Fruit fly (Drosophila melanogaster) whole organism, embryonic: Measurements from ENCODE around the gene CG10747.

Source experiments
- BEAF-32 ChIP-seq: fragments of 200-800 bp; sonication (Bioruptor generic); optimal IDR thresholded peaks from 3 replicates; lab custom pipeline; 2017; ENCODE audit warnings: missing biosample characterization, missing genetic modification characterization, mild to moderate bottlenecking, moderate library complexity, missing genetic modification reagents
- Blimp-1 ChIP-seq: fragments of 200-800 bp; sonication (Bioruptor generic); optimal IDR thresholded peaks from 3 replicates; lab custom pipeline; 2018; ENCODE audit warnings: missing biosample characterization, missing genetic modification characterization, mild to moderate bottlenecking, moderate library complexity, missing genetic modification reagents
- CG10209 ChIP-seq: fragments of 200-800 bp; sonication (Bioruptor generic); optimal IDR thresholded peaks from 3 replicates; lab custom pipeline; 2017; ENCODE audit warnings: missing biosample characterization, mild to moderate bottlenecking, missing genetic modification characterization, missing genetic modification reagents
- CG10543 ChIP-seq: fragments of 200-800 bp; sonication (Bioruptor generic); optimal IDR thresholded peaks from 3 replicates; lab custom pipeline; 2017; ENCODE audit warnings: missing biosample characterization, mild to moderate bottlenecking, missing genetic modification characterization, moderate library complexity
- CG13296 ChIP-seq: fragments of 200-800 bp; sonication (Bioruptor generic); optimal IDR thresholded peaks from 3 replicates; lab custom pipeline; 2018; ENCODE audit warnings: missing biosample characterization, mild to moderate bottlenecking, missing genetic modification characterization
- CG13775 ChIP-seq: fragments of 200-800 bp; sonication (Bioruptor generic); optimal IDR thresholded peaks from 3 replicates; lab custom pipeline; 2017; ENCODE audit warnings: missing biosample characterization, mild to moderate bottlenecking, missing genetic modification characterization
- CG13894 ChIP-seq: fragments of 200-800 bp; sonication (Bioruptor generic); optimal IDR thresholded peaks from 3 replicates; lab custom pipeline; 2018; ENCODE audit warnings: missing biosample characterization, mild to moderate bottlenecking, missing genetic modification characterization, moderate library complexity
- CG14014 ChIP-seq: fragments of 200-800 bp; sonication (Bioruptor generic); IDR thresholded peaks from 2 replicates; pipeline ENCODE4 v1.3.6; 2022; ENCODE audit warnings: missing biosample characterization, missing genetic modification characterization
- CG17568 ChIP-seq: fragments of 200-800 bp; sonication (Bioruptor generic); optimal IDR thresholded peaks from 2 replicates; lab custom pipeline; 2018; ENCODE audit warnings: missing biosample characterization, mild to moderate bottlenecking, missing genetic modification characterization, moderate library complexity
- CG33557 ChIP-seq: fragments of 200-800 bp; sonication (Bioruptor generic); optimal IDR thresholded peaks from 2 replicates; lab custom pipeline; 2019; ENCODE audit warnings: missing biosample characterization, mild to moderate bottlenecking, missing genetic modification characterization, moderate library complexity
- CG34376 ChIP-seq: fragments of 200-800 bp; sonication (Bioruptor generic); optimal IDR thresholded peaks from 2 replicates; lab custom pipeline; 2018; ENCODE audit warnings: missing biosample characterization, mild to moderate bottlenecking, missing genetic modification characterization
- CG5180 ChIP-seq: fragments of 200-800 bp; sonication (Bioruptor generic); optimal IDR thresholded peaks from 3 replicates; lab custom pipeline; 2017; ENCODE audit warnings: missing biosample characterization, missing genetic modification characterization, mild to moderate bottlenecking, moderate library complexity, missing genetic modification reagents
- CG7745 ChIP-seq: fragments of 200-800 bp; sonication (Bioruptor generic); optimal IDR thresholded peaks from 2 replicates; lab custom pipeline; 2018; ENCODE audit warnings: missing biosample characterization, mild to moderate bottlenecking, missing genetic modification characterization, moderate library complexity
- CG7963 ChIP-seq: fragments of 200-800 bp; sonication (Bioruptor generic); IDR thresholded peaks from 3 replicates; pipeline ENCODE4 v1.3.6; 2022; ENCODE audit warnings: missing biosample characterization, missing genetic modification characterization; ENCODE audit not compliant: partially characterized antibody
- CG8478 ChIP-seq: fragments of >200 bp; optimal IDR thresholded peaks from 2 replicates; lab custom pipeline; 2018
- CG9797 ChIP-seq: fragments of 200-800 bp; sonication (Bioruptor generic); optimal IDR thresholded peaks from 3 replicates; lab custom pipeline; 2018; ENCODE audit warnings: missing biosample characterization, mild to moderate bottlenecking, missing genetic modification characterization
- D19A ChIP-seq: fragments of 200-800 bp; optimal IDR thresholded peaks from 3 replicates; lab custom pipeline; 2019; ENCODE audit warnings: missing biosample characterization, mild to moderate bottlenecking, missing genetic modification characterization, moderate library complexity
- Deaf1 ChIP-seq: fragments of 200-800 bp; optimal IDR thresholded peaks from 3 replicates; lab custom pipeline; 2019; ENCODE audit warnings: missing biosample characterization, mild to moderate bottlenecking, missing genetic modification characterization, moderate library complexity
- Hr78 ChIP-seq, 2 experiments: fragments of 200-800 bp in 1 of 2; fragments of >200 bp in 1 of 2; sonication (Bioruptor generic) in 1 of 2; optimal IDR thresholded peaks; 2 replicates each; lab custom pipeline; 2017 to 2019; ENCODE audit warnings: missing biosample characterization in 2 of 2, missing genetic modification characterization in 2 of 2, mild to moderate bottlenecking in 1 of 2, moderate library complexity in 1 of 2
- Med ChIP-seq: fragments of 200-800 bp; sonication (Bioruptor generic); peaks from one replicate; lab custom pipeline; 2016; ENCODE audit warnings: missing biosample characterization, missing genetic modification characterization, mild to moderate bottlenecking, inconsistent platforms, moderate library complexity
- Pdp1 ChIP-seq, 2 experiments: fragments of 200-800 bp; sonication (Bioruptor generic); optimal IDR thresholded peaks; 3 replicates each; lab custom pipeline; 2016; ENCODE audit warnings: missing biosample characterization in 2 of 2, missing genetic modification characterization in 2 of 2, mild to moderate bottlenecking in 1 of 2, moderate library complexity in 1 of 2
- Trl ChIP-seq, 3 experiments: fragments of >200 bp in 2 of 3; fragments of 200-800 bp in 1 of 3; sonication (Bioruptor generic) in 1 of 3; optimal IDR thresholded peaks; 2 replicates in 1 of 3; 3 replicates in 2 of 3; lab custom pipeline; 2016 to 2017; ENCODE audit warnings: missing biosample characterization in 1 of 3, missing genetic modification characterization in 1 of 3
- cato ChIP-seq: fragments of 200-800 bp; sonication (Bioruptor generic); optimal IDR thresholded peaks from 2 replicates; lab custom pipeline; 2016; ENCODE audit warnings: missing biosample characterization, missing genetic modification characterization, borderline replicate concordance
- ci ChIP-seq: fragments of 200-800 bp; sonication (Bioruptor generic); IDR thresholded peaks from 3 replicates; pipeline ENCODE4 v1.3.6; 2022; ENCODE audit warnings: missing biosample characterization, missing genetic modification characterization
- dmrt11E ChIP-seq: fragments of 200-800 bp; sonication (Bioruptor generic); optimal IDR thresholded peaks from 3 replicates; lab custom pipeline; 2018; ENCODE audit warnings: missing biosample characterization, mild to moderate bottlenecking, missing genetic modification characterization, moderate library complexity
- exex ChIP-seq: fragments of 200-800 bp; sonication (Bioruptor generic); optimal IDR thresholded peaks from 4 replicates; lab custom pipeline; 2018; ENCODE audit warnings: missing biosample characterization, mild to moderate bottlenecking, missing genetic modification characterization, moderate library complexity
- fd64A ChIP-seq: fragments of 200-800 bp; sonication (Bioruptor generic); optimal IDR thresholded peaks from 3 replicates; lab custom pipeline; 2018; ENCODE audit warnings: missing biosample characterization, mild to moderate bottlenecking, missing genetic modification characterization
- grn ChIP-seq: fragments of 200-800 bp; sonication (Bioruptor generic); optimal IDR thresholded peaks from 3 replicates; lab custom pipeline; 2017; ENCODE audit warnings: missing biosample characterization, missing genetic modification characterization
- mirr ChIP-seq: fragments of 200-800 bp; sonication (Bioruptor generic); optimal IDR thresholded peaks from 3 replicates; lab custom pipeline; 2018; ENCODE audit warnings: missing biosample characterization, mild to moderate bottlenecking, missing genetic modification characterization
- onecut ChIP-seq: fragments of 200-800 bp; sonication (Bioruptor generic); IDR thresholded peaks from 2 replicates; pipeline ENCODE4 v1.3.6; 2022; ENCODE audit warnings: missing biosample characterization, missing genetic modification characterization
- pan ChIP-seq, 4 experiments: fragments of >200 bp in 3 of 4; fragments of 200-800 bp in 1 of 4; sonication (Bioruptor generic) in 1 of 4; optimal IDR thresholded peaks in 3 of 4; IDR thresholded peaks in 1 of 4; 2 replicates each; pipeline versions ENCODE4 v1.3.6 to Lab custom; 2017 to 2022; ENCODE audit warnings: missing biosample characterization in 2 of 4, missing genetic modification characterization in 2 of 4, mixed read lengths in 1 of 4
- pros ChIP-seq: fragments of 200-800 bp; sonication (Bioruptor generic); optimal IDR thresholded peaks from 3 replicates; lab custom pipeline; 2019; ENCODE audit warnings: missing biosample characterization, mild to moderate bottlenecking, missing genetic modification characterization, moderate library complexity
- salm ChIP-seq: fragments of 200-800 bp; sonication (Bioruptor generic); optimal IDR thresholded peaks from 2 replicates; lab custom pipeline; 2018; ENCODE audit warnings: missing biosample characterization, mild to moderate bottlenecking, missing genetic modification characterization
- sens ChIP-seq: fragments of 200-800 bp; sonication (Bioruptor generic); peaks from one replicate; lab custom pipeline; 2016; ENCODE audit warnings: missing biosample characterization, missing genetic modification characterization
- sens-2 ChIP-seq: fragments of 200-800 bp; sonication (Bioruptor generic); IDR thresholded peaks from 2 replicates; pipeline ENCODE4 v1.3.6; 2022; ENCODE audit warnings: missing biosample characterization, missing genetic modification characterization
- sug ChIP-seq: fragments of 200-800 bp; optimal IDR thresholded peaks from 2 replicates; lab custom pipeline; 2019; ENCODE audit warnings: missing biosample characterization, mild to moderate bottlenecking, missing genetic modification characterization, moderate library complexity
- tll ChIP-seq, 2 experiments: fragments of 200-800 bp in 1 of 2; fragments of >200 bp in 1 of 2; sonication (Bioruptor generic) in 1 of 2; optimal IDR thresholded peaks; 2 replicates each; lab custom pipeline; 2017 to 2019; ENCODE audit warnings: missing biosample characterization in 2 of 2, missing genetic modification characterization in 2 of 2, mild to moderate bottlenecking in 1 of 2, moderate library complexity in 1 of 2
- z ChIP-seq: fragments of 200-800 bp; sonication (Bioruptor generic); IDR thresholded peaks from 3 replicates; pipeline ENCODE4 v1.3.6; 2022; ENCODE audit warnings: missing biosample characterization, missing genetic modification characterization

CG10747 gene

DNA sequence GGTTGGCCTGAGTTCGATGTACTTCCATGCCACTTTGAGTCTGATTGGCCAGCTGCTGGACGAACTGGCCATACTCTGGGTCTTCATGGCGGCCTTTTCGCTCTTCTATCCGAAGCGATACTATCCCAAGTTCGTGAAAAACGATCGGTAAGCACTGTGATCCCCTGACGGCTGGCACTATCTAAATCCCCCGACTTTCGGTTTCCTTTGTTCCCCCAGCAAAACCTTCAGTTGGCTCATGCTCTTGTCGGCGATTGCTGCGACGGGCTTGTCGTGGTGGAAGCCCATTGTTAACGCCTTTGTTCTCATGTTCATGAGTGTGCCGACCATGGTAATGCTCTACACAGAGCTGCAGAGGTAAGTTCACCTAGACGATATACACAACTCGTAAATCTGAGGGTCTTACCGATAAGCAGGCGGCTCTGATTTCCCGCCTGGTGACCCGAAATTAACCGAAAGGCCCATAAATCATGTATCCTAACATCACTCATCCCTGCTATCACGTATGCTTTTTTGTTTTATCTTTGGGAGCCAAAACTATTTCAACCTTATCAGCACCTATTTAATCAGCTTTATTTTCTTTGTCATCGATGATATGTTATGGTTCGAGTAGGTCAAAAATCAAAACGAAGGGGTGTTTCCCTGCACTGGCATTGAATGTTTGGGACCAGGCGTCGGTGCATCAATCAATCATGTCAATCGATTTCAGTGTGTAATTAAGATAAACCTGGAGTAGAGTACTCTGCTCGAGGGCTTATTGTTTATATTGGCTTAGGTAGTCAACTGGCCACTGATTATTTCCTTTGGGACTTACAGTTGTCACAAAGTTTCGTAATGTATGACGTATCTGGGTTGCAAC, 21.8 kb downstream of the CG10747 start (continued):
- TF ChIP-seq ci (GFP tag; lab: Robert Waterston, UW), result 0 out of 3 replicates have a peak, but pooled peaks have one; percentile 35
- no peak for TF ChIP-seq pan (optimal IDR thresholded peaks at IDR 0.05; lab: Kevin White, UChicago)
- TF ChIP-seq pan (GFP tag; optimal IDR thresholded peaks at IDR 0.05 in 1 of 2, IDR thresholded peaks at IDR 0.05 in 1 of 2), result peak in 1 of 2 experiments; percentile 33
- peak; percentile 49 for TF ChIP-seq CG7745 (tag; lab: Kevin White, UChicago)
- peak; percentile 12 for TF ChIP-seq fd64A (GFP tag; lab: Kevin White, UChicago)
- peak in 1 of 2 experiments; percentile 45 for TF ChIP-seq Pdp1 (GFP tag; optimal IDR thresholded peaks at IDR 0.05; lab: Kevin White, UChicago)
- TF ChIP-seq CG10543, result peak; percentile 13
- peak; percentile 36 for TF ChIP-seq sug (tag; lab: Kevin White, UChicago)
- TF ChIP-seq CG7963 (GFP tag; lab: Robert Waterston, UW), result no peak
- no peak for TF ChIP-seq sens-2
- peak in 1 of 2 experiments; percentile 46 for TF ChIP-seq tll (GFP tag; optimal IDR thresholded peaks at IDR 0.05; lab: Kevin White, UChicago)
- peak; percentile 68 for TF ChIP-seq Deaf1 (tag; lab: Kevin White, UChicago)
- TF ChIP-seq CG9797 (GFP tag; lab: Kevin White, UChicago), result no peak
- peak; percentile 32 for TF ChIP-seq CG33557 (GFP tag; lab: Kevin White, UChicago)
- TF ChIP-seq CG14014 (GFP tag; lab: Robert Waterston, UW), result no peak
- TF ChIP-seq exex (tag; lab: Kevin White, UChicago), result peak; percentile 74
- TF ChIP-seq CG34376 (GFP tag; lab: Kevin White, UChicago), result peak; percentile 70
- TF ChIP-seq Med (GFP tag; lab: Kevin White, UChicago), result peak; percentile 5
- TF ChIP-seq z, result no peak
- peak; percentile 40 for TF ChIP-seq mirr (GFP tag; lab: Kevin White, UChicago)
- no peak for TF ChIP-seq BEAF-32
- no peak for TF ChIP-seq cato (GFP tag; lab: Kevin White, UChicago)
- peak; percentile 42 for TF ChIP-seq salm (tag; lab: Kevin White, UChicago)
- peak; percentile 6 for TF ChIP-seq dmrt11E (tag; lab: Kevin White, UChicago)
- TF ChIP-seq Hr78 (GFP tag; optimal IDR thresholded peaks at IDR 0.05; lab: Kevin White, UChicago), result peak in 1 of 2 experiments; percentile 93
- TF ChIP-seq Blimp-1 (GFP tag; lab: Kevin White, UChicago), result peak; percentile 13
- peak; percentile 36 for TF ChIP-seq CG5180 (GFP tag; lab: Kevin White, UChicago)
- TF ChIP-seq CG10209 (GFP tag; lab: Kevin White, UChicago), result no peak
- peak; percentile 2 for TF ChIP-seq CG8478 (lab: Kevin White, UChicago)
- peak; percentile 21 for TF ChIP-seq CG13296
- peak; percentile 41 for TF ChIP-seq pros (GFP tag; lab: Kevin White, UChicago)
- TF ChIP-seq onecut (GFP tag; lab: Robert Waterston, UW), result 0 out of 2 replicates have a peak, but pooled peaks have one; percentile 6
- peak; percentile 95 for TF ChIP-seq grn
- TF ChIP-seq sens (GFP tag; lab: Kevin White, UChicago), result peak; percentile 75
- TF ChIP-seq CG13894 (tag; lab: Kevin White, UChicago), result peak; percentile 50
- TF ChIP-seq, all 482 proteins: peak for 38

DNA sequence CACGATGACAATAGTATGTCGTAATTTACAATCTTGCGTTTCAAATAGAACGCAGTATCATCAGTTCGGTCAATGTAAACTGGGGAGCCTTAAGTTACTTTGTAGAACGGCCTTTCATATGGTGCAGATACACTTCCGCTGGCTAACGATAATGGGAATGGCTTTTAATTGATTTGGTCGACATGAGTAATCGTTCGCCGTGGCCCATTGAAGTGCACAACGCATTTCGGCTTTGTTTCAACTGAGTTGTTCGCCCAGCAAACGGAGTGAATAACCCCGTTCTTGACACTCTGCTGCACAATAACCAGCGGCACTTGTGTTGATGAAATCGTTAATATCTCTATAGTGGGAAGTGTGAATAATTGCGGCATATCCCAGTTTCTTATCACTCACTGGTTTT, 23.2 kb downstream of the CG10747 start:
- no peak for TF ChIP-seq salm (tag; lab: Kevin White, UChicago)
- no peak for TF ChIP-seq CG13775 (GFP tag; lab: Kevin White, UChicago)
- TF ChIP-seq exex (tag; lab: Kevin White, UChicago), result peak; percentile 9
- peak in 1 of 2 experiments; percentile 47 for TF ChIP-seq Pdp1 (GFP tag; optimal IDR thresholded peaks at IDR 0.05; lab: Kevin White, UChicago)
- TF ChIP-seq Hr78 (GFP tag; optimal IDR thresholded peaks at IDR 0.05; lab: Kevin White, UChicago), result peak in 1 of 2 experiments; percentile 64
- TF ChIP-seq pros (GFP tag; lab: Kevin White, UChicago), result no peak
- peak; percentile 39 for TF ChIP-seq D19A (tag; lab: Kevin White, UChicago)
- TF ChIP-seq Trl (optimal IDR thresholded peaks at IDR 0.05; lab: Kevin White, UChicago), result no peak
- no peak for TF ChIP-seq Trl (GFP tag; optimal IDR thresholded peaks at IDR 0.05; lab: Kevin White, UChicago)
- TF ChIP-seq CG34376 (GFP tag; lab: Kevin White, UChicago), result peak; percentile 19
- no peak for TF ChIP-seq CG17568
